Worm (Caenorhabditis elegans) whole organism, L4/young adult: ENCODE results near the gene tiar-1.

Experiments
- dao-5 ChIP-seq: sonication (generic microtip); optimal IDR thresholded peaks from 2 replicates; lab custom pipeline; 2016; ENCODE audit warnings: missing genotype, missing genetic modification characterization, moderate library complexity, missing compliant biosample characterization
- him-1 ChIP-seq: sonication (generic microtip); optimal IDR thresholded peaks from 2 replicates; lab custom pipeline; 2016; ENCODE audit warnings: missing genotype, missing genetic modification reagents, missing genetic modification characterization, missing compliant biosample characterization

ce11 chrII:5730343-5731083, 15.9 kb upstream of the tiar-1 start, which contains the start of the genes C18A3.7 and C18A3.11:
- TF ChIP-seq him-1 (tag; lab: Kevin White, UChicago): no peak
- no peak for TF ChIP-seq dao-5 (tag; lab: Kevin White, UChicago)
